Fruit fly (Drosophila melanogaster) whole organism, prepupa: ENCODE results near the gene Etl1.

Experiments
- Blimp-1 ChIP-seq: fragments of 200-800 bp; sonication (Bioruptor generic); optimal IDR thresholded peaks from 3 replicates; lab custom pipeline; 2017; ENCODE audit warnings: missing biosample characterization, missing genetic modification characterization, mild to moderate bottlenecking, moderate library complexity, missing genetic modification reagents
- CG10631 ChIP-seq: fragments of 200-800 bp; sonication (Bioruptor generic); optimal IDR thresholded peaks from 2 replicates; lab custom pipeline; 2016; ENCODE audit warnings: missing biosample characterization, missing genetic modification characterization
- CG11294 ChIP-seq: fragments of 200-800 bp; sonication (Bioruptor generic); IDR thresholded peaks from 2 replicates; pipeline ENCODE4 v1.3.6; 2022; ENCODE audit warnings: missing biosample characterization, missing genetic modification characterization
- CG11762 ChIP-seq: fragments of 200-800 bp; sonication (Bioruptor generic); optimal IDR thresholded peaks from 3 replicates; lab custom pipeline; 2016; ENCODE audit warnings: missing biosample characterization, missing genetic modification characterization; ENCODE audit not compliant: insufficient read depth
- CG11902 ChIP-seq: fragments of 200-800 bp; sonication (Bioruptor generic); optimal IDR thresholded peaks from 3 replicates; lab custom pipeline; 2016; ENCODE audit warnings: missing biosample characterization, missing genetic modification characterization
- CG15336 ChIP-seq: fragments of 200-800 bp; sonication (Bioruptor generic); IDR thresholded peaks from 2 replicates; pipeline ENCODE4 v1.3.6; 2022; ENCODE audit warnings: missing biosample characterization, missing genetic modification characterization
- CG1621 ChIP-seq: fragments of 200-800 bp; sonication (Bioruptor generic); optimal IDR thresholded peaks from 3 replicates; lab custom pipeline; 2018; ENCODE audit warnings: missing biosample characterization, mild to moderate bottlenecking, missing genetic modification characterization
- CG16779 ChIP-seq: fragments of 200-800 bp; sonication (Bioruptor generic); optimal IDR thresholded peaks from 3 replicates; lab custom pipeline; 2017; ENCODE audit warnings: missing biosample characterization, mild to moderate bottlenecking, missing genetic modification characterization
- CG3032 ChIP-seq: fragments of 200-800 bp; optimal IDR thresholded peaks from 2 replicates; lab custom pipeline; 2019; ENCODE audit warnings: missing biosample characterization, mild to moderate bottlenecking, missing genetic modification characterization, moderate library complexity
- CG31627 ChIP-seq: fragments of 200-800 bp; sonication (Bioruptor generic); optimal IDR thresholded peaks from 3 replicates; lab custom pipeline; 2016; ENCODE audit warnings: missing biosample characterization, missing genetic modification characterization
- CG34406 ChIP-seq: fragments of 200-800 bp; sonication (Bioruptor generic); optimal IDR thresholded peaks from 3 replicates; lab custom pipeline; 2016; ENCODE audit warnings: missing biosample characterization, missing genetic modification characterization
- CG3919 ChIP-seq: fragments of 200-800 bp; sonication (Bioruptor generic); optimal IDR thresholded peaks from 3 replicates; lab custom pipeline; 2016; ENCODE audit warnings: missing biosample characterization, missing genetic modification characterization
- CG4318 ChIP-seq: fragments of 200-800 bp; sonication (Bioruptor generic); optimal IDR thresholded peaks from 3 replicates; lab custom pipeline; 2017; ENCODE audit warnings: missing biosample characterization, mild to moderate bottlenecking, missing genetic modification characterization
- CG6163 ChIP-seq: fragments of 200-800 bp; sonication (Bioruptor generic); IDR thresholded peaks from 3 replicates; pipeline ENCODE4 v1.3.6; 2022; ENCODE audit warnings: missing biosample characterization, missing genetic modification characterization
- CG6276 ChIP-seq: fragments of 200-800 bp; sonication (Bioruptor generic); optimal IDR thresholded peaks from 2 replicates; lab custom pipeline; 2017; ENCODE audit warnings: missing biosample characterization, mild to moderate bottlenecking, missing genetic modification characterization
- CG6792 ChIP-seq: fragments of 200-800 bp; sonication (Bioruptor generic); optimal IDR thresholded peaks from 3 replicates; lab custom pipeline; 2016; ENCODE audit warnings: missing biosample characterization, missing genetic modification characterization
- CG6808 ChIP-seq: fragments of 200-800 bp; sonication (Bioruptor generic); optimal IDR thresholded peaks from 3 replicates; lab custom pipeline; 2017; ENCODE audit warnings: missing biosample characterization, missing genetic modification characterization, mild to moderate bottlenecking, moderate library complexity, missing genetic modification reagents
- CG6854 ChIP-seq: fragments of 200-800 bp; sonication (Bioruptor generic); optimal IDR thresholded peaks from 2 replicates; lab custom pipeline; 2017; ENCODE audit warnings: missing biosample characterization, mild to moderate bottlenecking, missing genetic modification characterization
- CG7368 ChIP-seq: fragments of 200-800 bp; sonication (Bioruptor generic); optimal IDR thresholded peaks from 3 replicates; lab custom pipeline; 2016; ENCODE audit warnings: missing biosample characterization, missing genetic modification characterization
- CG8319 ChIP-seq: fragments of 200-800 bp; sonication (Bioruptor generic); optimal IDR thresholded peaks from 3 replicates; lab custom pipeline; 2016; ENCODE audit warnings: missing biosample characterization, missing genetic modification characterization
- CG8632 ChIP-seq: fragments of 200-800 bp; sonication (Bioruptor generic); optimal IDR thresholded peaks from 3 replicates; lab custom pipeline; 2016; ENCODE audit warnings: missing biosample characterization, missing genetic modification characterization
- CG9139 ChIP-seq: fragments of 200-800 bp; sonication (Bioruptor generic); optimal IDR thresholded peaks from 3 replicates; lab custom pipeline; 2017; ENCODE audit warnings: missing biosample characterization, mild to moderate bottlenecking, missing genetic modification characterization
- Eip75B ChIP-seq: fragments of 200-800 bp; sonication (Bioruptor generic); optimal IDR thresholded peaks from 3 replicates; lab custom pipeline; 2016; ENCODE audit warnings: missing biosample characterization, missing genetic modification characterization
- Eip78C ChIP-seq: fragments of 200-800 bp; sonication (Bioruptor generic); peaks from one replicate; lab custom pipeline; 2016; ENCODE audit warnings: missing biosample characterization, missing genetic modification characterization
- Eip93F ChIP-seq: fragments of 200-800 bp; sonication (Bioruptor generic); optimal IDR thresholded peaks from 2 replicates; lab custom pipeline; 2016; ENCODE audit warnings: missing biosample characterization, mild to moderate bottlenecking, missing genetic modification characterization
- Ets21C ChIP-seq: fragments of 200-800 bp; sonication (Bioruptor generic); optimal IDR thresholded peaks from 3 replicates; lab custom pipeline; 2016; ENCODE audit warnings: missing biosample characterization, missing genetic modification characterization
- Ets96B ChIP-seq: fragments of 200-800 bp; optimal IDR thresholded peaks from 2 replicates; lab custom pipeline; 2019; ENCODE audit warnings: missing biosample characterization, mild to moderate bottlenecking, missing genetic modification characterization, moderate library complexity
- Gug ChIP-seq: fragments of 200-800 bp; sonication (Bioruptor generic); IDR thresholded peaks from 2 replicates; pipeline ENCODE4 v1.3.6; 2022; ENCODE audit warnings: missing biosample characterization, missing genetic modification characterization
- Hr38 ChIP-seq: sonication (Bioruptor generic); optimal IDR thresholded peaks from 2 replicates; lab custom pipeline; 2016; ENCODE audit warnings: missing biosample characterization, missing genetic modification characterization
- Hr39 ChIP-seq: fragments of 200-800 bp; sonication (Bioruptor generic); optimal IDR thresholded peaks from 2 replicates; lab custom pipeline; 2016; ENCODE audit warnings: missing biosample characterization, missing genetic modification characterization
- Hr4 ChIP-seq: fragments of 200-800 bp; sonication (Bioruptor generic); optimal IDR thresholded peaks from 3 replicates; lab custom pipeline; 2016; ENCODE audit warnings: missing biosample characterization, missing genetic modification characterization
- OdsH ChIP-seq: fragments of 200-800 bp; sonication (Bioruptor generic); optimal IDR thresholded peaks from 3 replicates; lab custom pipeline; 2016; ENCODE audit warnings: missing biosample characterization, missing genetic modification characterization
- Smox ChIP-seq: fragments of 200-800 bp; sonication (Bioruptor generic); optimal IDR thresholded peaks from 3 replicates; lab custom pipeline; 2016; ENCODE audit warnings: missing biosample characterization, missing genetic modification characterization
- Sox102F ChIP-seq: fragments of 200-800 bp; sonication (Bioruptor generic); optimal IDR thresholded peaks from 2 replicates; lab custom pipeline; 2016; ENCODE audit warnings: missing biosample characterization, mild to moderate bottlenecking, missing genetic modification characterization
- Sox14 ChIP-seq: fragments of 200-800 bp; sonication (Bioruptor generic); optimal IDR thresholded peaks from 3 replicates; lab custom pipeline; 2016; ENCODE audit warnings: missing biosample characterization, missing genetic modification characterization
- Sox15 ChIP-seq: fragments of 200-800 bp; sonication (Bioruptor generic); optimal IDR thresholded peaks from 3 replicates; lab custom pipeline; 2016; ENCODE audit warnings: missing biosample characterization, missing genetic modification characterization
- cyc ChIP-seq: fragments of 200-800 bp; sonication (Bioruptor generic); optimal IDR thresholded peaks from 3 replicates; lab custom pipeline; 2016; ENCODE audit warnings: missing biosample characterization, missing genetic modification characterization
- dac ChIP-seq: fragments of 200-800 bp; sonication (Bioruptor generic); optimal IDR thresholded peaks from 2 replicates; lab custom pipeline; 2017; ENCODE audit warnings: missing biosample characterization, mild to moderate bottlenecking, missing genetic modification characterization
- dsx ChIP-seq: fragments of 200-800 bp; optimal IDR thresholded peaks from 3 replicates; lab custom pipeline; 2019; ENCODE audit warnings: missing biosample characterization, mild to moderate bottlenecking, missing genetic modification characterization, moderate library complexity; ENCODE audit not compliant: poor library complexity, severe bottlenecking
- eg ChIP-seq: fragments of 200-800 bp; sonication (Bioruptor generic); IDR thresholded peaks from 3 replicates; pipeline ENCODE4 v1.3.6; 2022; ENCODE audit warnings: missing biosample characterization, missing genetic modification characterization
- fd59A ChIP-seq: fragments of 200-800 bp; sonication (Bioruptor generic); optimal IDR thresholded peaks from 2 replicates; lab custom pipeline; 2017; ENCODE audit warnings: missing biosample characterization, mild to moderate bottlenecking, missing genetic modification characterization, missing genetic modification reagents
- fd85E ChIP-seq: fragments of 200-800 bp; sonication (Bioruptor generic); optimal IDR thresholded peaks from 3 replicates; lab custom pipeline; 2016; ENCODE audit warnings: missing biosample characterization, missing genetic modification characterization
- fkh ChIP-seq: fragments of 200-800 bp; sonication (Bioruptor generic); optimal IDR thresholded peaks from 3 replicates; lab custom pipeline; 2017; ENCODE audit warnings: missing biosample characterization, mild to moderate bottlenecking, missing genetic modification characterization, moderate library complexity
- net ChIP-seq: fragments of 200-800 bp; sonication (Bioruptor generic); optimal IDR thresholded peaks from 3 replicates; lab custom pipeline; 2016; ENCODE audit warnings: missing biosample characterization, missing genetic modification characterization
- pdm3 ChIP-seq: fragments of 200-800 bp; sonication (Bioruptor generic); optimal IDR thresholded peaks from 3 replicates; lab custom pipeline; 2016; ENCODE audit warnings: missing biosample characterization, missing genetic modification characterization
- salr ChIP-seq, 2 experiments: fragments of 200-800 bp; sonication (Bioruptor generic); optimal IDR thresholded peaks; 3 replicates each; lab custom pipeline; 2016 to 2018; ENCODE audit warnings: missing biosample characterization in 2 of 2, missing genetic modification characterization in 2 of 2, mild to moderate bottlenecking in 1 of 2
- spab ChIP-seq: fragments of 200-800 bp; sonication (Bioruptor generic); optimal IDR thresholded peaks from 2 replicates; lab custom pipeline; 2017; ENCODE audit warnings: missing biosample characterization, mild to moderate bottlenecking, missing genetic modification characterization, missing genetic modification reagents
- svp ChIP-seq: fragments of 200-800 bp; sonication (Bioruptor generic); peaks from one replicate; lab custom pipeline; 2016; ENCODE audit warnings: missing biosample characterization, missing genetic modification characterization
- topi ChIP-seq: fragments of 200-800 bp; sonication (Bioruptor generic); optimal IDR thresholded peaks from 3 replicates; lab custom pipeline; 2016; ENCODE audit warnings: missing biosample characterization, missing genetic modification characterization
- vri ChIP-seq: fragments of 200-800 bp; sonication (Bioruptor generic); optimal IDR thresholded peaks from 3 replicates; lab custom pipeline; 2016; ENCODE audit warnings: missing biosample characterization, mild to moderate bottlenecking, missing genetic modification characterization

Etl1 gene

DNA sequence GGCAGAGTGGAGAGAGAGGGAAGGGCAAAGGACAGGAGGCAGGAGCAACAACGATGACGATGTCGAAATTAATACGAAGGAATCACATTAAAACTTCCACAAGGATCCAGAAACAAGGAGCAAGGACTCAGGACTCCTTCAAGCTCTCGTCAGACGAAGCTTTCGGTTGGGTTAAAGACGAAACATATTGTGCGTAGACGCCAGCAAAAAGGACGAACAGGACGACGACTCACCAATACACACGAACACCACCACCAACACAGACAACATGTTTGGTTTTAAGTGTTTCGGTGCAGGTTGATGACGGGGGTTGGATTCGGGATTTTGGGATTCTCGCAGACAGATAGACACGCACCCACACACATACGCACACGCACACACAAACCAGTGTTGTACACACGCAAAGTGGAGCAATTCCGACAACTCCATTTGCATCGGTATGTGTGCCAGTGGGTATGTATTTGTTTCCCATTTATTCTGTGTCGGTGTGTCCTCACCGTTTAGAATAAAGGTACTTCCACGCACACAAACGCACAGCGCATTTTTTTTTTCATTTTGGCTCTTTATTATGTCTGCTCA, 29.9 kb downstream of the Etl1 start:
- TF ChIP-seq CG6808 (GFP tag; lab: Kevin White, UChicago) (no peak), net (no peak)

DNA sequence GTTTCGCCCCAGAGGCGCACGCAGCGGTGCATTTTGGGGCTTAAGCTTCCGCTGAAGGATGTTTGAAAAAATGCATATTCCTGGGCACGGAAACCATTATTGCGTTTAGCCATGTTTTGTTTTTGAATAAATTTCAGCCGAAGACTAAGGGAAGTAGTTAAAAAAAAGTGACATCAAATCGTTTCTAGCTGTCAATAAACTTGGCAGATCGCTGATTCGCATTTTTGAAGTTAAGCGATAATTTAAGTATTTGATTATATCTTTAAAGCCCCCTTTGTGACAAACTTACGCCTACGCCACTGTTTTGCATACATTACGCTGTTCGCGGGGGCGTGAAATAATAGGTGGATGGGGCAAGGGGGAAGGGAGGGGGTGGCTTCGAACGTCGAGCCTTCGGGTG, 48.1 kb downstream of the Etl1 start:
- TF ChIP-seq CG8632 (GFP tag; lab: Kevin White, UChicago) = no peak
- TF ChIP-seq vri (GFP tag; lab: Kevin White, UChicago) = no peak
- TF ChIP-seq CG6163 (GFP tag; lab: Robert Waterston, UW) = no peak
- TF ChIP-seq Eip93F (GFP tag; lab: Kevin White, UChicago) = no peak
- peak; percentile 2 for TF ChIP-seq dsx
- TF ChIP-seq CG31627 (GFP tag; lab: Kevin White, UChicago) = peak; percentile 18
- TF ChIP-seq CG6808 (GFP tag; lab: Kevin White, UChicago) = peak; percentile 26
- no peak for TF ChIP-seq fd85E
- no peak for TF ChIP-seq CG7368 (GFP tag; lab: Kevin White, UChicago)
- no peak for TF ChIP-seq eg
- no peak for TF ChIP-seq fkh (GFP tag; lab: Kevin White, UChicago)
- TF ChIP-seq Eip75B = peak; percentile 15
- no peak for TF ChIP-seq dac
- peak; percentile 22 for TF ChIP-seq topi (GFP tag; lab: Kevin White, UChicago)
- no peak for TF ChIP-seq CG8319 (GFP tag; lab: Kevin White, UChicago)
- peak; percentile 77 for TF ChIP-seq Eip78C
- TF ChIP-seq CG11294 (GFP tag; lab: Robert Waterston, UW) = no peak
- TF ChIP-seq net = peak; percentile 9
- TF ChIP-seq CG3919 (GFP tag; lab: Kevin White, UChicago) = peak; percentile 39
- TF ChIP-seq Hr4 (GFP tag; lab: Kevin White, UChicago) = peak; percentile 32
- no peak for TF ChIP-seq CG16779 (tag; lab: Kevin White, UChicago)
- TF ChIP-seq cyc (GFP tag; lab: Kevin White, UChicago) = peak; percentile 34
- TF ChIP-seq Ets21C (GFP tag; lab: Kevin White, UChicago) = no peak
- peak; percentile 20 for TF ChIP-seq CG10631
- no peak for TF ChIP-seq Blimp-1
- peak; percentile 22 for TF ChIP-seq fd59A
- TF ChIP-seq CG34406 (GFP tag; lab: Kevin White, UChicago) = no peak
- peak; percentile 4 for TF ChIP-seq Sox102F (GFP tag; lab: Kevin White, UChicago)
- TF ChIP-seq Hr38 (GFP tag; lab: Kevin White, UChicago) = no peak
- no peak for TF ChIP-seq salr (GFP tag; optimal IDR thresholded peaks at IDR 0.05; lab: Kevin White, UChicago)
- TF ChIP-seq CG6854 (GFP tag; lab: Kevin White, UChicago) = no peak
- peak; percentile 69 for TF ChIP-seq svp (GFP tag; lab: Kevin White, UChicago)
- peak; percentile 7 for TF ChIP-seq OdsH (GFP tag; lab: Kevin White, UChicago)
- TF ChIP-seq CG11762 (GFP tag; lab: Kevin White, UChicago) = no peak
- no peak for TF ChIP-seq CG1621 (tag; lab: Kevin White, UChicago)
- no peak for TF ChIP-seq CG11902 (GFP tag; lab: Kevin White, UChicago)
- peak; percentile 43 for TF ChIP-seq Ets96B (tag; lab: Kevin White, UChicago)
- peak; percentile 28 for TF ChIP-seq CG6792 (GFP tag; lab: Kevin White, UChicago)
- TF ChIP-seq Sox15 (GFP tag; lab: Kevin White, UChicago) = no peak
- TF ChIP-seq spab (GFP tag; lab: Kevin White, UChicago) = peak; percentile 26
- peak; percentile 37 for TF ChIP-seq CG3032 (tag; lab: Kevin White, UChicago)
- TF ChIP-seq CG15336 (GFP tag; lab: Robert Waterston, UW) = no peak
- TF ChIP-seq pdm3 (GFP tag; lab: Kevin White, UChicago) = peak; percentile 35
- TF ChIP-seq CG9139 = no peak
- TF ChIP-seq CG4318 = peak; percentile 10
- peak; percentile 29 for TF ChIP-seq Smox (GFP tag; lab: Kevin White, UChicago)
- TF ChIP-seq Hr39 (GFP tag; lab: Kevin White, UChicago) = peak; percentile 26
- no peak for TF ChIP-seq CG6276 (GFP tag; lab: Kevin White, UChicago)
- no peak for TF ChIP-seq Gug (GFP tag; lab: Robert Waterston, UW)
- TF ChIP-seq Sox14 (GFP tag; lab: Kevin White, UChicago) = peak; percentile 6
